Worm (Caenorhabditis elegans) whole organism, mixed stage, embryonic: ENCODE measurements around the gene K10D2.5.
A peak's percentile ranks its signal among the peaks of the same experiment; 100 is the strongest.

Experiments
- M03D4.4 ChIP-seq: sonication (generic microtip); optimal IDR thresholded peaks from 2 replicates; lab custom pipeline; 2017; ENCODE audit warnings: mild to moderate bottlenecking, missing genetic modification characterization, missing compliant biosample characterization
- flh-1 ChIP-seq: fragments of 200-800 bp; sonication (Bioruptor generic); optimal IDR thresholded peaks from 2 replicates; lab custom pipeline; 2018; ENCODE audit warnings: mild to moderate bottlenecking, missing genetic modification characterization, moderate library complexity, missing compliant biosample characterization
- ham-2 ChIP-seq: fragments of 200-800 bp; sonication (Bioruptor generic); optimal IDR thresholded peaks from 2 replicates; lab custom pipeline; 2018; ENCODE audit warnings: mild to moderate bottlenecking, missing genetic modification characterization, missing compliant biosample characterization
- mls-2 ChIP-seq: sonication (generic microtip); optimal IDR thresholded peaks from 2 replicates; lab custom pipeline; 2016; ENCODE audit warnings: mild to moderate bottlenecking, missing genetic modification characterization, moderate library complexity, missing compliant biosample characterization
- nhr-2 ChIP-seq: fragments of 150-350 bp; optimal IDR thresholded peaks from 2 replicates; lab custom pipeline; 2014; ENCODE audit warnings: missing biosample characterization, missing genetic modification characterization
- nhr-237 ChIP-seq: fragments of 150-350 bp; optimal IDR thresholded peaks from 2 replicates; lab custom pipeline; 2014; ENCODE audit warnings: missing biosample characterization, missing genetic modification characterization
- nhr-28 ChIP-seq: fragments of 150-350 bp; optimal IDR thresholded peaks from 2 replicates; lab custom pipeline; 2014; ENCODE audit warnings: missing biosample characterization, missing genetic modification characterization
- pha-4 ChIP-seq: fragments of 150-350 bp; optimal IDR thresholded peaks from 2 replicates; lab custom pipeline; 2018; ENCODE audit warnings: missing biosample characterization, missing genetic modification reagents, missing genetic modification characterization
- snpc-4 ChIP-seq: fragments of 150-350 bp; optimal IDR thresholded peaks from 2 replicates; lab custom pipeline; 2014; ENCODE audit warnings: missing biosample characterization, missing genetic modification characterization
- unc-120 ChIP-seq: sonication (generic microtip); optimal IDR thresholded peaks from 2 replicates; lab custom pipeline; 2017; ENCODE audit warnings: missing genetic modification characterization, missing compliant biosample characterization; ENCODE audit not compliant: poor library complexity, severe bottlenecking
- unc-39 ChIP-seq: fragments of 150-350 bp; optimal IDR thresholded peaks from 2 replicates; lab custom pipeline; 2014; ENCODE audit warnings: missing biosample characterization, missing genetic modification characterization
- unc-62 ChIP-seq: fragments of 150-350 bp; optimal IDR thresholded peaks from 2 replicates; lab custom pipeline; 2014; ENCODE audit warnings: missing biosample characterization, missing genetic modification reagents, missing genetic modification characterization
- ztf-11 ChIP-seq: fragments of 150-350 bp; optimal IDR thresholded peaks from 2 replicates; lab custom pipeline; 2014; ENCODE audit warnings: missing biosample characterization, missing genetic modification characterization

ce11 chrIII:5183372-5183771 is 10.9 kb downstream of the K10D2.5 start:
- TF ChIP-seq nhr-237: no peak
- no peak for TF ChIP-seq flh-1
- no peak for TF ChIP-seq pha-4 (tag; lab: Kevin White, UChicago)
- TF ChIP-seq ztf-11 (tag; lab: Kevin White, UChicago): no peak
- peak; percentile 1 for TF ChIP-seq unc-62 (GFP tag; lab: Kevin White, UChicago)
- no peak for TF ChIP-seq nhr-2 (tag; lab: Kevin White, UChicago)
- TF ChIP-seq unc-39 (tag; lab: Kevin White, UChicago): no peak
- no peak for TF ChIP-seq nhr-28 (tag; lab: Kevin White, UChicago)
- TF ChIP-seq M03D4.4 (tag; lab: Kevin White, UChicago): no peak
- no peak for TF ChIP-seq ham-2 (GFP tag; lab: Kevin White, UChicago)
- TF ChIP-seq unc-120: no peak
- no peak for TF ChIP-seq snpc-4 (tag; lab: Kevin White, UChicago)
- no peak for TF ChIP-seq mls-2 (tag; lab: Kevin White, UChicago)
